Worm (Caenorhabditis elegans) whole organism, L3 larva: ENCODE results near the gene F23B2.10.

Source experiments
- ama-1 ChIP-seq: fragments of 150-350 bp; optimal IDR thresholded peaks from 2 replicates; lab custom pipeline; 2018
- ceh-28 ChIP-seq: fragments of 150-350 bp; optimal IDR thresholded peaks from 2 replicates; lab custom pipeline; 2014; ENCODE audit warnings: missing biosample characterization, missing genetic modification reagents, missing genetic modification characterization
- elt-3 ChIP-seq, 3 experiments: fragments of 150-350 bp in 1 of 3; sonication (generic microtip) in 2 of 3; optimal IDR thresholded peaks; 2 replicates in 2 of 3; 4 replicates in 1 of 3; lab custom pipeline; 2014 to 2017; ENCODE audit warnings: missing biosample characterization in 3 of 3, missing genetic modification characterization in 3 of 3
- fos-1 ChIP-seq: fragments of 150-350 bp; optimal IDR thresholded peaks from 2 replicates; lab custom pipeline; 2014; ENCODE audit warnings: missing biosample characterization, missing genetic modification characterization
- lin-15B ChIP-seq: fragments of 150-350 bp; optimal IDR thresholded peaks from 2 replicates; lab custom pipeline; 2014; ENCODE audit warnings: missing biosample characterization, missing genetic modification characterization
- nhr-12 ChIP-seq: fragments of 150-350 bp; optimal IDR thresholded peaks from 2 replicates; lab custom pipeline; 2014; ENCODE audit warnings: missing biosample characterization, missing genetic modification characterization
- nhr-237 ChIP-seq: fragments of 150-350 bp; optimal IDR thresholded peaks from 2 replicates; lab custom pipeline; 2014; ENCODE audit warnings: missing biosample characterization, missing genetic modification characterization
- nhr-76 ChIP-seq: fragments of 150-350 bp; sonication (generic microtip); optimal IDR thresholded peaks from 5 replicates; lab custom pipeline; 2014; ENCODE audit warnings: missing biosample characterization, missing genetic modification characterization
- nhr-77 ChIP-seq: fragments of 150-350 bp; optimal IDR thresholded peaks from 2 replicates; lab custom pipeline; 2014; ENCODE audit warnings: missing biosample characterization, missing genetic modification characterization
- pha-4 ChIP-seq: fragments of 150-350 bp; optimal IDR thresholded peaks from 2 replicates; lab custom pipeline; 2014; ENCODE audit warnings: missing biosample characterization, missing genetic modification reagents, missing genetic modification characterization
- unc-62 ChIP-seq: fragments of 150-350 bp; sonication (generic microtip); optimal IDR thresholded peaks from 4 replicates; lab custom pipeline; 2014; ENCODE audit warnings: missing biosample characterization, missing genetic modification reagents, missing genetic modification characterization
- zag-1 ChIP-seq: fragments of 150-350 bp; optimal IDR thresholded peaks from 2 replicates; lab custom pipeline; 2014; ENCODE audit warnings: missing biosample characterization, missing genetic modification characterization
- ztf-11 ChIP-seq: fragments of 150-350 bp; optimal IDR thresholded peaks from 2 replicates; lab custom pipeline; 2014; ENCODE audit warnings: missing biosample characterization, missing genetic modification characterization

ce11 chrIV:9192522-9192921 lies 38.4 kb upstream of the F23B2.10 start, which contains the start of gene C46C2.5:
- TF ChIP-seq elt-3 (tag; optimal IDR thresholded peaks at IDR 0.05; lab: Kevin White, UChicago), result no peak
- no peak for TF ChIP-seq nhr-237 (tag; lab: Kevin White, UChicago)
- TF ChIP-seq ztf-11 (tag; lab: Kevin White, UChicago), result no peak
- TF ChIP-seq ama-1 (lab: Kevin White, UChicago), result no peak
- no peak for TF ChIP-seq unc-62
- TF ChIP-seq nhr-76 (tag; lab: Kevin White, UChicago), result no peak
- no peak for TF ChIP-seq pha-4 (tag; lab: Kevin White, UChicago)
- TF ChIP-seq ceh-28 (tag; lab: Kevin White, UChicago), result no peak
- TF ChIP-seq nhr-77, result no peak
- no peak for TF ChIP-seq fos-1 (tag; lab: Kevin White, UChicago)
- TF ChIP-seq nhr-12 (tag; lab: Kevin White, UChicago), result no peak
- TF ChIP-seq lin-15B (tag; lab: Kevin White, UChicago), result no peak
- no peak for TF ChIP-seq zag-1 (tag; lab: Kevin White, UChicago)
